Worm (Caenorhabditis elegans) whole organism, late embryonic: ENCODE results near the gene gpa-1.

Experiments used
- C38D4.7 ChIP-seq: fragments of 200-800 bp; sonication (Bioruptor generic); optimal IDR thresholded peaks from 2 replicates; lab custom pipeline; 2018; ENCODE audit warnings: mild to moderate bottlenecking, missing genetic modification characterization, moderate library complexity, missing compliant biosample characterization
- K02D7.2 ChIP-seq: sonication (generic microtip); optimal IDR thresholded peaks from 2 replicates; lab custom pipeline; 2017; ENCODE audit warnings: mild to moderate bottlenecking, missing genetic modification characterization, missing compliant biosample characterization
- T23F11.4 ChIP-seq: fragments of 200-800 bp; sonication (Bioruptor generic); optimal IDR thresholded peaks from 2 replicates; lab custom pipeline; 2018; ENCODE audit warnings: mild to moderate bottlenecking, missing genetic modification characterization, missing compliant biosample characterization
- Y22D7AL.16 ChIP-seq: sonication (generic microtip); optimal IDR thresholded peaks from 2 replicates; lab custom pipeline; 2016; ENCODE audit warnings: missing genetic modification characterization, missing compliant biosample characterization
- ahr-1 ChIP-seq: sonication (generic microtip); optimal IDR thresholded peaks from 2 replicates; lab custom pipeline; 2016; ENCODE audit warnings: missing genetic modification characterization, missing compliant biosample characterization
- ama-1 ChIP-seq: fragments of 150-350 bp; optimal IDR thresholded peaks from 2 replicates; lab custom pipeline; 2014
- ceh-14 ChIP-seq: sonication (generic microtip); optimal IDR thresholded peaks from 2 replicates; lab custom pipeline; 2016; ENCODE audit warnings: missing genotype, missing genetic modification characterization, missing compliant biosample characterization
- ceh-18 ChIP-seq: sonication (generic microtip); optimal IDR thresholded peaks from 2 replicates; lab custom pipeline; 2016; ENCODE audit warnings: missing genetic modification characterization, missing compliant biosample characterization
- ceh-19 ChIP-seq: fragments of 200-800 bp; sonication (Bioruptor generic); optimal IDR thresholded peaks from 2 replicates; lab custom pipeline; 2018; ENCODE audit warnings: mild to moderate bottlenecking, missing genetic modification characterization, missing compliant biosample characterization
- ceh-22 ChIP-seq: sonication (generic microtip); optimal IDR thresholded peaks from 2 replicates; lab custom pipeline; 2017; ENCODE audit warnings: missing biosample characterization, missing genetic modification characterization
- ceh-30 ChIP-seq: fragments of 150-350 bp; optimal IDR thresholded peaks from 2 replicates; lab custom pipeline; 2014; ENCODE audit warnings: missing biosample characterization, missing genetic modification characterization
- ceh-34 ChIP-seq: sonication (generic microtip); optimal IDR thresholded peaks from 2 replicates; lab custom pipeline; 2016; ENCODE audit warnings: mild to moderate bottlenecking, missing genetic modification characterization, missing compliant biosample characterization
- ceh-6 ChIP-seq: fragments of 200-800 bp; sonication (Bioruptor generic); optimal IDR thresholded peaks from 2 replicates; lab custom pipeline; 2018; ENCODE audit warnings: mild to moderate bottlenecking, missing genetic modification characterization, missing compliant biosample characterization
- dmd-4 ChIP-seq: sonication (generic microtip); optimal IDR thresholded peaks from 2 replicates; lab custom pipeline; 2016; ENCODE audit warnings: borderline replicate concordance, missing genetic modification characterization, missing compliant biosample characterization
- elt-4 ChIP-seq: sonication (generic microtip); optimal IDR thresholded peaks from 2 replicates; lab custom pipeline; 2016; ENCODE audit warnings: missing genetic modification characterization, missing compliant biosample characterization
- ets-4 ChIP-seq: sonication (generic microtip); optimal IDR thresholded peaks from 2 replicates; lab custom pipeline; 2016; ENCODE audit warnings: missing genetic modification characterization, missing compliant biosample characterization
- eyg-1 ChIP-seq: sonication (generic microtip); optimal IDR thresholded peaks from 2 replicates; lab custom pipeline; 2016; ENCODE audit warnings: missing genotype, missing genetic modification characterization, missing compliant biosample characterization
- fkh-10 ChIP-seq: fragments of 150-350 bp; optimal IDR thresholded peaks from 2 replicates; lab custom pipeline; 2014; ENCODE audit warnings: missing biosample characterization, missing genetic modification reagents, missing genetic modification characterization
- fkh-6 ChIP-seq: sonication (generic microtip); optimal IDR thresholded peaks from 2 replicates; lab custom pipeline; 2016; ENCODE audit warnings: missing genetic modification characterization, missing compliant biosample characterization
- hlh-13 ChIP-seq: fragments of 200-800 bp; sonication (Bioruptor generic); optimal IDR thresholded peaks from 2 replicates; lab custom pipeline; 2018; ENCODE audit warnings: mild to moderate bottlenecking, missing genetic modification characterization, missing compliant biosample characterization
- hlh-6 ChIP-seq: sonication (generic microtip); optimal IDR thresholded peaks from 2 replicates; lab custom pipeline; 2016; ENCODE audit warnings: missing genotype, missing genetic modification characterization, missing compliant biosample characterization
- hlh-8 ChIP-seq: sonication (generic microtip); optimal IDR thresholded peaks from 2 replicates; lab custom pipeline; 2016; ENCODE audit warnings: missing genotype, missing genetic modification characterization, missing compliant biosample characterization
- lim-6 ChIP-seq: sonication (generic microtip); optimal IDR thresholded peaks from 2 replicates; lab custom pipeline; 2016; ENCODE audit warnings: missing genetic modification characterization, missing compliant biosample characterization
- madf-2 ChIP-seq: sonication (generic microtip); optimal IDR thresholded peaks from 2 replicates; lab custom pipeline; 2017; ENCODE audit warnings: missing genetic modification characterization, missing compliant biosample characterization
- nfya-1 ChIP-seq: sonication (generic microtip); optimal IDR thresholded peaks from 2 replicates; lab custom pipeline; 2017; ENCODE audit warnings: missing genetic modification characterization, mild to moderate bottlenecking, missing compliant biosample characterization, antibody characterized with exemption, moderate library complexity
- npax-4 ChIP-seq: sonication (generic microtip); optimal IDR thresholded peaks from 2 replicates; lab custom pipeline; 2016; ENCODE audit warnings: missing genetic modification characterization, missing compliant biosample characterization
- odd-2 ChIP-seq: sonication (generic microtip); optimal IDR thresholded peaks from 2 replicates; lab custom pipeline; 2017; ENCODE audit warnings: antibody characterized with exemption, mild to moderate bottlenecking, missing genetic modification characterization, missing compliant biosample characterization
- pag-3 ChIP-seq: sonication (generic microtip); optimal IDR thresholded peaks from 2 replicates; lab custom pipeline; 2016; ENCODE audit warnings: missing compliant biosample characterization, missing genetic modification characterization, borderline replicate concordance
- pha-2 ChIP-seq: sonication (generic microtip); optimal IDR thresholded peaks from 2 replicates; lab custom pipeline; 2017; ENCODE audit warnings: mild to moderate bottlenecking, missing genetic modification characterization, missing compliant biosample characterization
- pha-4 ChIP-seq: fragments of 150-350 bp; optimal IDR thresholded peaks from 2 replicates; lab custom pipeline; 2018; ENCODE audit warnings: missing biosample characterization, missing genetic modification reagents, missing genetic modification characterization
- pqm-1 ChIP-seq: sonication (generic microtip); optimal IDR thresholded peaks from 2 replicates; lab custom pipeline; 2016; ENCODE audit warnings: missing genetic modification characterization, missing compliant biosample characterization
- rnt-1 ChIP-seq: sonication (generic microtip); optimal IDR thresholded peaks from 2 replicates; lab custom pipeline; 2016; ENCODE audit warnings: missing genetic modification characterization, missing compliant biosample characterization
- sdc-2 ChIP-seq: sonication (generic microtip); optimal IDR thresholded peaks from 2 replicates; lab custom pipeline; 2016; ENCODE audit warnings: missing genotype, missing genetic modification characterization, missing compliant biosample characterization
- sox-4 ChIP-seq: sonication (generic microtip); optimal IDR thresholded peaks from 2 replicates; lab custom pipeline; 2017; ENCODE audit warnings: mild to moderate bottlenecking, missing genetic modification characterization, inconsistent platforms, missing compliant biosample characterization
- syd-9 ChIP-seq: sonication (generic microtip); optimal IDR thresholded peaks from 2 replicates; lab custom pipeline; 2016; ENCODE audit warnings: mild to moderate bottlenecking, missing genetic modification characterization, moderate library complexity, missing compliant biosample characterization
- tbx-2 ChIP-seq: sonication (generic microtip); optimal IDR thresholded peaks from 2 replicates; lab custom pipeline; 2016; ENCODE audit warnings: missing genetic modification characterization, missing compliant biosample characterization
- tbx-7 ChIP-seq: sonication (generic microtip); optimal IDR thresholded peaks from 2 replicates; lab custom pipeline; 2016; ENCODE audit warnings: missing genotype, missing genetic modification characterization, missing compliant biosample characterization
- ttx-3 ChIP-seq: sonication (generic microtip); optimal IDR thresholded peaks from 2 replicates; lab custom pipeline; 2016; ENCODE audit warnings: missing genetic modification reagents, missing genetic modification characterization, missing compliant biosample characterization
- unc-42 ChIP-seq: sonication (generic microtip); optimal IDR thresholded peaks from 2 replicates; lab custom pipeline; 2016; ENCODE audit warnings: missing genotype, missing genetic modification characterization, missing compliant biosample characterization
- unc-55 ChIP-seq: sonication (generic microtip); optimal IDR thresholded peaks from 2 replicates; lab custom pipeline; 2017; ENCODE audit warnings: missing biosample characterization, missing genetic modification reagents, missing genetic modification characterization
- unc-86 ChIP-seq: sonication (generic microtip); optimal IDR thresholded peaks from 2 replicates; lab custom pipeline; 2016; ENCODE audit warnings: missing genetic modification characterization, missing compliant biosample characterization

The gpa-1 gene

ce11 chrV:11216137-11216536, 38.7 kb upstream of the gpa-1 start:
- TF ChIP-seq fkh-10 (no peak), dmd-4 (no peak), npax-4 (no peak), hlh-6 (tag; lab: Kevin White, UChicago) (no peak), lim-6 (no peak), ceh-22 (tag; lab: Kevin White, UChicago) (no peak), ceh-34 (tag; lab: Kevin White, UChicago) (no peak), tbx-7 (tag; lab: Kevin White, UChicago) (no peak), sdc-2 (tag; lab: Kevin White, UChicago) (no peak), madf-2 (tag; lab: Kevin White, UChicago) (no peak), sox-4 (tag; lab: Kevin White, UChicago) (no peak), pha-2 (tag; lab: Kevin White, UChicago) (no peak), Y22D7AL.16 (tag; lab: Kevin White, UChicago) (no peak), pqm-1 (tag; lab: Kevin White, UChicago) (no peak), ceh-19 (GFP tag; lab: Kevin White, UChicago) (no peak), nfya-1 (tag; lab: Kevin White, UChicago) (no peak), eyg-1 (tag; lab: Kevin White, UChicago) (no peak), ceh-18 (tag; lab: Kevin White, UChicago) (no peak)

- TF ChIP-seq pha-2 (tag; lab: Kevin White, UChicago) (no peak), unc-42 (tag; lab: Kevin White, UChicago) (no peak), pag-3 (tag; lab: Kevin White, UChicago) (no peak), eyg-1 (tag; lab: Kevin White, UChicago) (no peak), hlh-13 (GFP tag; lab: Kevin White, UChicago) (no peak), Y22D7AL.16 (tag; lab: Kevin White, UChicago) (no peak), tbx-2 (no peak), ceh-34 (tag; lab: Kevin White, UChicago) (no peak), T23F11.4 (GFP tag; lab: Kevin White, UChicago) (no peak), unc-86 (tag; lab: Kevin White, UChicago) (no peak), syd-9 (tag; lab: Kevin White, UChicago) (no peak), fkh-6 (tag; lab: Kevin White, UChicago) (no peak), K02D7.2 (no peak), pha-4 (tag; lab: Kevin White, UChicago) (no peak)
Measured at ce11 chrV:11214569-11214968, 37.1 kb upstream of the gpa-1 start.

ce11 chrV:11211323-11211722, 33.8 kb upstream of the gpa-1 start:
- TF ChIP-seq ama-1 (lab: Kevin White, UChicago) (no peak), ahr-1 (tag; lab: Kevin White, UChicago) (no peak), ceh-30 (no peak), pha-2 (tag; lab: Kevin White, UChicago) (no peak), ceh-6 (GFP tag; lab: Kevin White, UChicago) (no peak), K02D7.2 (no peak), ets-4 (no peak)

ce11 chrV:11209452-11210188, 32.1 kb upstream of the gpa-1 start:
- TF ChIP-seq unc-86 (tag; lab: Kevin White, UChicago) (no peak), pqm-1 (tag; lab: Kevin White, UChicago) (no peak), ttx-3 (no peak), pag-3 (tag; lab: Kevin White, UChicago) (no peak), ets-4 (no peak), odd-2 (tag; lab: Kevin White, UChicago) (no peak), Y22D7AL.16 (tag; lab: Kevin White, UChicago) (no peak), hlh-8 (tag; lab: Kevin White, UChicago) (no peak), dmd-4 (no peak), pha-2 (tag; lab: Kevin White, UChicago) (no peak), rnt-1 (tag; lab: Kevin White, UChicago) (no peak), C38D4.7 (GFP tag; lab: Kevin White, UChicago) (no peak), tbx-2 (no peak), elt-4 (tag; lab: Kevin White, UChicago) (no peak), ceh-14 (tag; lab: Kevin White, UChicago) (no peak), sdc-2 (tag; lab: Kevin White, UChicago) (no peak), unc-55 (no peak)
